Fruit fly (Drosophila melanogaster) whole organism, embryonic: ENCODE results near the gene sesB.
A peak's percentile ranks its signal among the peaks of the same experiment; 100 is the strongest.

ENCODE experiments used
- BEAF-32 ChIP-seq: fragments of 200-800 bp; sonication (Bioruptor generic); optimal IDR thresholded peaks from 3 replicates; lab custom pipeline; 2017; ENCODE audit warnings: missing biosample characterization, missing genetic modification characterization, mild to moderate bottlenecking, moderate library complexity, missing genetic modification reagents
- CG10209 ChIP-seq: fragments of 200-800 bp; sonication (Bioruptor generic); optimal IDR thresholded peaks from 3 replicates; lab custom pipeline; 2017; ENCODE audit warnings: missing biosample characterization, mild to moderate bottlenecking, missing genetic modification characterization, missing genetic modification reagents
- CG10267 ChIP-seq: fragments of 200-800 bp; sonication (Bioruptor generic); optimal IDR thresholded peaks from 2 replicates; lab custom pipeline; 2018; ENCODE audit warnings: missing biosample characterization, mild to moderate bottlenecking, missing genetic modification characterization, moderate library complexity
- CG1233 ChIP-seq: fragments of 200-800 bp; sonication (Bioruptor generic); optimal IDR thresholded peaks from 4 replicates; lab custom pipeline; 2018; ENCODE audit warnings: missing biosample characterization, mild to moderate bottlenecking, missing genetic modification characterization
- CG13287 ChIP-seq: fragments of 200-800 bp; sonication (Bioruptor generic); IDR thresholded peaks from 2 replicates; pipeline ENCODE4 v1.3.6; 2022; ENCODE audit warnings: missing biosample characterization, missing genetic modification characterization; ENCODE audit not compliant: partially characterized antibody
- CG14014 ChIP-seq: fragments of 200-800 bp; sonication (Bioruptor generic); IDR thresholded peaks from 2 replicates; pipeline ENCODE4 v1.3.6; 2022; ENCODE audit warnings: missing biosample characterization, missing genetic modification characterization
- CG15011 ChIP-seq: fragments of 200-800 bp; sonication (Bioruptor generic); optimal IDR thresholded peaks from 3 replicates; lab custom pipeline; 2018; ENCODE audit warnings: missing biosample characterization, mild to moderate bottlenecking, missing genetic modification characterization
- CG1529 ChIP-seq: fragments of 200-800 bp; sonication (Bioruptor generic); optimal IDR thresholded peaks from 3 replicates; lab custom pipeline; 2018; ENCODE audit warnings: missing biosample characterization, missing genetic modification characterization
- CG18262 ChIP-seq: fragments of 200-800 bp; optimal IDR thresholded peaks from 3 replicates; lab custom pipeline; 2019; ENCODE audit warnings: missing biosample characterization, mild to moderate bottlenecking, missing genetic modification characterization, moderate library complexity
- CG18476 ChIP-seq: fragments of 200-800 bp; sonication (Bioruptor generic); optimal IDR thresholded peaks from 2 replicates; lab custom pipeline; 2016; ENCODE audit warnings: missing biosample characterization, mild to moderate bottlenecking, missing genetic modification characterization
- CG18764 ChIP-seq: fragments of 200-800 bp; sonication (Bioruptor generic); optimal IDR thresholded peaks from 3 replicates; lab custom pipeline; 2016; ENCODE audit warnings: missing biosample characterization, missing genetic modification characterization
- CG2712 ChIP-seq: fragments of 200-800 bp; optimal IDR thresholded peaks from 3 replicates; lab custom pipeline; 2019; ENCODE audit warnings: missing biosample characterization, mild to moderate bottlenecking, missing genetic modification characterization, moderate library complexity
- CG31224 ChIP-seq: fragments of 200-800 bp; sonication (Bioruptor generic); IDR thresholded peaks from 2 replicates; pipeline ENCODE4 v1.3.6; 2022; ENCODE audit warnings: missing biosample characterization, missing genetic modification characterization
- CG31388 ChIP-seq: fragments of 200-800 bp; sonication (Bioruptor generic); optimal IDR thresholded peaks from 2 replicates; lab custom pipeline; 2016; ENCODE audit warnings: missing biosample characterization, missing genetic modification characterization
- CG3995 ChIP-seq: fragments of 200-800 bp; sonication (Bioruptor generic); optimal IDR thresholded peaks from 3 replicates; lab custom pipeline; 2016; ENCODE audit warnings: missing biosample characterization, missing genetic modification characterization
- CG5245 ChIP-seq: fragments of 200-800 bp; sonication (Bioruptor generic); optimal IDR thresholded peaks from 3 replicates; lab custom pipeline; 2016; ENCODE audit warnings: missing biosample characterization, missing genetic modification characterization
- CG6272 ChIP-seq: fragments of 200-800 bp; sonication (Bioruptor generic); IDR thresholded peaks from 2 replicates; pipeline ENCODE4 v1.3.6; 2022; ENCODE audit warnings: missing biosample characterization, missing genetic modification characterization
- CG7372 ChIP-seq: fragments of 200-800 bp; sonication (Bioruptor generic); IDR thresholded peaks from 2 replicates; pipeline ENCODE4 v1.3.6; 2022; ENCODE audit warnings: missing biosample characterization, missing genetic modification characterization
- CG7963 ChIP-seq: fragments of 200-800 bp; sonication (Bioruptor generic); IDR thresholded peaks from 3 replicates; pipeline ENCODE4 v1.3.6; 2022; ENCODE audit warnings: missing biosample characterization, missing genetic modification characterization; ENCODE audit not compliant: partially characterized antibody
- CG8281 ChIP-seq: fragments of 200-800 bp; sonication (Bioruptor generic); optimal IDR thresholded peaks from 2 replicates; lab custom pipeline; 2018; ENCODE audit warnings: missing biosample characterization, mild to moderate bottlenecking, missing genetic modification characterization, moderate library complexity
- CkIIα-i1 ChIP-seq: fragments of 200-800 bp; sonication (Bioruptor generic); IDR thresholded peaks from 2 replicates; pipeline ENCODE4 v1.3.6; 2022; ENCODE audit warnings: missing biosample characterization, missing genetic modification characterization
- Dp ChIP-seq: fragments of 200-800 bp; sonication (Bioruptor generic); optimal IDR thresholded peaks from 2 replicates; lab custom pipeline; 2018; ENCODE audit warnings: missing biosample characterization, mild to moderate bottlenecking, missing genetic modification characterization, moderate library complexity
- Hr3 ChIP-seq: fragments of 200-800 bp; sonication (Bioruptor generic); optimal IDR thresholded peaks from 3 replicates; lab custom pipeline; 2016; ENCODE audit warnings: missing biosample characterization, missing genetic modification characterization
- Jarid2 ChIP-seq: fragments of 200-800 bp; sonication (Bioruptor generic); optimal IDR thresholded peaks from 3 replicates; lab custom pipeline; 2017; ENCODE audit warnings: mild to moderate bottlenecking, missing biosample characterization, missing genetic modification reagents, missing genetic modification characterization
- Lhr ChIP-seq: fragments of 200-800 bp; sonication (Bioruptor generic); optimal IDR thresholded peaks from 3 replicates; lab custom pipeline; 2017; ENCODE audit warnings: mild to moderate bottlenecking, missing biosample characterization, missing genetic modification reagents, missing genetic modification characterization
- Mes4 ChIP-seq: fragments of 200-800 bp; sonication (Bioruptor generic); optimal IDR thresholded peaks from 2 replicates; lab custom pipeline; 2016; ENCODE audit warnings: missing biosample characterization, missing genetic modification characterization
- NK7.1 ChIP-seq: fragments of 200-800 bp; sonication (Bioruptor generic); optimal IDR thresholded peaks from 3 replicates; lab custom pipeline; 2016; ENCODE audit warnings: missing biosample characterization, missing genetic modification characterization
- Nf-YA ChIP-seq: fragments of 200-800 bp; sonication (Bioruptor generic); IDR thresholded peaks from 2 replicates; pipeline ENCODE4 v1.3.6; 2022; ENCODE audit warnings: missing biosample characterization, missing genetic modification characterization
- Nf-YC ChIP-seq: fragments of 200-800 bp; optimal IDR thresholded peaks from 3 replicates; lab custom pipeline; 2019; ENCODE audit warnings: missing biosample characterization, mild to moderate bottlenecking, missing genetic modification characterization, moderate library complexity
- Ptx1 ChIP-seq: fragments of 200-800 bp; sonication (Bioruptor generic); IDR thresholded peaks from 2 replicates; pipeline ENCODE4 v1.3.6; 2022; ENCODE audit warnings: missing biosample characterization, missing genetic modification characterization
- Scr ChIP-seq: fragments of 200-800 bp; sonication (Bioruptor generic); IDR thresholded peaks from 2 replicates; pipeline ENCODE4 v1.3.6; 2022; ENCODE audit warnings: missing biosample characterization, missing genetic modification characterization; ENCODE audit not compliant: partially characterized antibody
- TFAM ChIP-seq: fragments of 200-800 bp; sonication (Bioruptor generic); optimal IDR thresholded peaks from 2 replicates; lab custom pipeline; 2017; ENCODE audit warnings: missing biosample characterization, missing genetic modification characterization, inconsistent platforms
- Trl ChIP-seq, 3 experiments: fragments of >200 bp in 2 of 3; fragments of 200-800 bp in 1 of 3; sonication (Bioruptor generic) in 1 of 3; optimal IDR thresholded peaks; 2 replicates in 1 of 3; 3 replicates in 2 of 3; lab custom pipeline; 2016 to 2017; ENCODE audit warnings: missing biosample characterization in 1 of 3, missing genetic modification characterization in 1 of 3
- Xrp1 ChIP-seq: fragments of 200-800 bp; sonication (Bioruptor generic); IDR thresholded peaks from 2 replicates; pipeline ENCODE4 v1.3.6; 2022; ENCODE audit warnings: missing biosample characterization, missing genetic modification characterization
- ab ChIP-seq: fragments of 200-800 bp; sonication (Bioruptor generic); optimal IDR thresholded peaks from 2 replicates; lab custom pipeline; 2016; ENCODE audit warnings: missing biosample characterization, missing genetic modification characterization
- abd-A ChIP-seq: fragments of 200-800 bp; sonication (Bioruptor generic); optimal IDR thresholded peaks from 3 replicates; lab custom pipeline; 2019; ENCODE audit warnings: missing biosample characterization, mild to moderate bottlenecking, missing genetic modification characterization, moderate library complexity
- chinmo ChIP-seq: fragments of 200-800 bp; sonication (Bioruptor generic); IDR thresholded peaks from 4 replicates; pipeline ENCODE4 v1.3.6; 2022; ENCODE audit warnings: missing biosample characterization, missing genetic modification characterization; ENCODE audit not compliant: partially characterized antibody
- croc ChIP-seq: fragments of 200-800 bp; sonication (Bioruptor generic); conservative IDR thresholded peaks from 3 replicates; pipeline ENCODE4 v1.3.6; 2022; ENCODE audit warnings: missing biosample characterization, missing genetic modification characterization
- dati ChIP-seq: fragments of 200-800 bp; sonication (Bioruptor generic); IDR thresholded peaks from 2 replicates; pipeline ENCODE4 v1.3.6; 2022; ENCODE audit warnings: missing biosample characterization, missing genetic modification characterization
- fd96Cb ChIP-seq: fragments of 200-800 bp; sonication (Bioruptor generic); optimal IDR thresholded peaks from 2 replicates; lab custom pipeline; 2018; ENCODE audit warnings: missing biosample characterization, mild to moderate bottlenecking, missing genetic modification characterization, moderate library complexity
- gfzf ChIP-seq: fragments of 200-800 bp; sonication (Bioruptor generic); optimal IDR thresholded peaks from 2 replicates; lab custom pipeline; 2016; ENCODE audit warnings: missing biosample characterization, mild to moderate bottlenecking, missing genetic modification characterization, moderate library complexity
- ham ChIP-seq: fragments of 200-800 bp; sonication (Bioruptor generic); IDR thresholded peaks from 2 replicates; pipeline ENCODE4 v1.3.6; 2022; ENCODE audit warnings: missing biosample characterization, missing genetic modification characterization
- jumu ChIP-seq: fragments of 200-800 bp; sonication (Bioruptor generic); optimal IDR thresholded peaks from 3 replicates; lab custom pipeline; 2016; ENCODE audit warnings: missing biosample characterization, missing genetic modification characterization
- nau ChIP-seq: fragments of 200-800 bp; sonication (Bioruptor generic); optimal IDR thresholded peaks from 3 replicates; lab custom pipeline; 2017; ENCODE audit warnings: missing biosample characterization, mild to moderate bottlenecking, missing genetic modification characterization, missing genetic modification reagents
- pfk ChIP-seq: fragments of 200-800 bp; sonication (Bioruptor generic); optimal IDR thresholded peaks from 2 replicates; lab custom pipeline; 2018; ENCODE audit warnings: missing biosample characterization, mild to moderate bottlenecking, missing genetic modification characterization, moderate library complexity
- phol ChIP-seq: fragments of 200-800 bp; sonication (Bioruptor generic); optimal IDR thresholded peaks from 3 replicates; lab custom pipeline; 2018; ENCODE audit warnings: missing biosample characterization, mild to moderate bottlenecking, missing genetic modification characterization, moderate library complexity
- scrt ChIP-seq: fragments of 200-800 bp; sonication (Bioruptor generic); optimal IDR thresholded peaks from 2 replicates; lab custom pipeline; 2018; ENCODE audit warnings: missing biosample characterization, mild to moderate bottlenecking, missing genetic modification characterization, moderate library complexity
- slp2 ChIP-seq: fragments of 200-800 bp; sonication (Bioruptor generic); optimal IDR thresholded peaks from 2 replicates; lab custom pipeline; 2016; ENCODE audit warnings: missing biosample characterization, missing genetic modification characterization

The sesB gene

dm6 chrX:10737422-10738150 lies 49.2 kb downstream of the sesB start (continued):
- TF ChIP-seq gfzf (GFP tag; lab: Kevin White, UChicago) (no peak), ab (GFP tag; lab: Kevin White, UChicago) (peak; percentile 35), CG1529 (GFP tag; lab: Kevin White, UChicago) (peak; percentile 85), Xrp1 (GFP tag; lab: Robert Waterston, UW) (peak; percentile 90), CG18262 (tag; lab: Kevin White, UChicago) (peak; percentile 92), abd-A (tag; lab: Kevin White, UChicago) (peak; percentile 83), nau (GFP tag; lab: Kevin White, UChicago) (peak; percentile 81), dati (GFP tag; lab: Robert Waterston, UW) (peak; percentile 86), croc (GFP tag; lab: Robert Waterston, UW) (peak; percentile 79), Jarid2 (GFP tag; lab: Kevin White, UChicago) (peak; percentile 51), CG31388 (GFP tag; lab: Kevin White, UChicago) (no peak), CG10209 (GFP tag; lab: Kevin White, UChicago) (peak; percentile 85), CG2712 (tag; lab: Kevin White, UChicago) (peak; percentile 92), CG14014 (GFP tag; lab: Robert Waterston, UW) (peak; percentile 86), phol (tag; lab: Kevin White, UChicago) (peak; percentile 88), CG18476 (GFP tag; lab: Kevin White, UChicago) (peak; percentile 79), slp2 (peak; percentile 84), BEAF-32 (GFP tag; lab: Kevin White, UChicago) (no peak), Ptx1 (GFP tag; lab: Robert Waterston, UW) (peak; percentile 93), CG1233 (peak; percentile 85), Scr (GFP tag; lab: Robert Waterston, UW) (no peak), CG6272 (GFP tag; lab: Robert Waterston, UW) (peak; percentile 82), pfk (no peak), Dp (GFP tag; lab: Kevin White, UChicago) (no peak), Mes4 (GFP tag; lab: Kevin White, UChicago) (peak; percentile 85), Trl (optimal IDR thresholded peaks at IDR 0.05; lab: Kevin White, UChicago) (no peak), Trl (GFP tag; optimal IDR thresholded peaks at IDR 0.05; lab: Kevin White, UChicago) (peak; percentile 73), fd96Cb (tag; lab: Kevin White, UChicago) (peak; percentile 90), CG10267 (tag; lab: Kevin White, UChicago) (peak; percentile 80), NK7.1 (peak; percentile 84), Nf-YC (tag; lab: Kevin White, UChicago) (peak; percentile 54), ham (GFP tag; lab: Robert Waterston, UW) (no peak), Hr3 (GFP tag; lab: Kevin White, UChicago) (peak; percentile 79), CG13287 (GFP tag; lab: Robert Waterston, UW) (no peak), CG7963 (GFP tag; lab: Robert Waterston, UW) (no peak), scrt (peak; percentile 83), CG3995 (GFP tag; lab: Kevin White, UChicago) (no peak), CG15011 (GFP tag; lab: Kevin White, UChicago) (peak; percentile 75), CG8281 (tag; lab: Kevin White, UChicago) (peak; percentile 61), CG7372 (GFP tag; lab: Robert Waterston, UW) (peak; percentile 78), CG31224 (GFP tag; lab: Robert Waterston, UW) (no peak), CG18764 (GFP tag; lab: Kevin White, UChicago) (peak; percentile 54), chinmo (GFP tag; lab: Robert Waterston, UW) (no peak), Nf-YA (GFP tag; lab: Robert Waterston, UW) (peak; percentile 77), Lhr (peak; percentile 68), CG5245 (GFP tag; lab: Kevin White, UChicago) (peak; percentile 31), jumu (peak; percentile 87), TFAM (GFP tag; lab: Kevin White, UChicago) (peak; percentile 35), CkIIα-i1 (peak; percentile 22; the same call in 1 of the 2 replicates)
